Fruit fly (Drosophila melanogaster): Measurements from ENCODE around the gene Akap200.
A peak's percentile ranks its signal among the peaks of the same experiment; 100 is the strongest.

The Akap200 gene

DNA sequence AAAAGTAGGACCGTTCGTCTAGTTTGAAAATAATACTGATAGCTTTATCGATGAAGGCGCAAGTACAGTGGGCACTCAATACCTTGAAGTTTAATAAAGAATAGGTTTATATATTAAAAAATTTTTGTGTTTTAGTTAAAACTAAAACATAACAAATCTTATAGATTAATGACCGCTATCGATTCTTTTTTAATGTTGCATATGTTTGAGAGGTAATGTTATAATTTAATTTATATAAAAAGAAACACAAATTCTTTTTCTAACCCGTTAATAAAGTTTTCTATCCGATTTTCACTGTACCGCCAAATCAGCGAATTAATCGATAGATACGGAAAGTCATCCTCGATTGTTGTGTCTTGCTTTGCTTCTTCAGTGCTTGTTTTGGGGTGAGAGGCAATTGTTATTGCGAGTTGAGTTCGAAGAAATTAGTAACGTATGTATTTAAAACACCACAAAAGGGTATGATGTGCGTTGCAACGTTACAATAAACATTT, 31.3 kb upstream of the Akap200 start, which contains the start of the genes Dad1 and CG13384 (continued):
- TF ChIP-seq TFAM (GFP tag; optimal IDR thresholded peaks at IDR 0.05) (no peak), Gug (GFP tag; IDR thresholded peaks at IDR 0.05) (peak; percentile 78), Meics (GFP tag; optimal IDR thresholded peaks at IDR 0.05) (peak; percentile 95), CG10462 (GFP tag; optimal IDR thresholded peaks at IDR 0.05) (peak; percentile 81), CG8478 (optimal IDR thresholded peaks at IDR 0.05) (no peak), CG30403 (GFP tag; optimal IDR thresholded peaks at IDR 0.05) (peak; percentile 96), slou (GFP tag; optimal IDR thresholded peaks at IDR 0.05) (peak; percentile 88), YL-1 (GFP tag; optimal IDR thresholded peaks at IDR 0.05) (peak; percentile 54), jing (GFP tag; optimal IDR thresholded peaks at IDR 0.05) (no peak), sna (GFP tag; IDR thresholded peaks at IDR 0.05; ENCODE audit: partially characterized antibody) (no peak), CG13296 (GFP tag; optimal IDR thresholded peaks at IDR 0.05) (peak; percentile 96), CG33213 (GFP tag; optimal IDR thresholded peaks at IDR 0.05) (no peak), lab (GFP tag; optimal IDR thresholded peaks at IDR 0.05) (peak; percentile 95), zf30C (GFP tag; optimal IDR thresholded peaks at IDR 0.05) (peak; percentile 6), mirr (GFP tag; optimal IDR thresholded peaks at IDR 0.05) (peak; percentile 52), sima (GFP tag; optimal IDR thresholded peaks at IDR 0.05) (no peak), row (GFP tag; IDR thresholded peaks at IDR 0.05) (peak; percentile 99), Dek (tag; optimal IDR thresholded peaks at IDR 0.05) (peak; percentile 96), cato (GFP tag; optimal IDR thresholded peaks at IDR 0.05; ENCODE audit: borderline replicate concordance) (peak; percentile 84), Lhr (GFP tag; optimal IDR thresholded peaks at IDR 0.05) (peak; percentile 58), CTCF (GFP tag; optimal IDR thresholded peaks at IDR 0.05) (no peak), gce (GFP tag; IDR thresholded peaks at IDR 0.05) (peak; percentile 40; the same call in 1 of the 3 replicates), CG31224 (GFP tag; IDR thresholded peaks at IDR 0.05) (peak; percentile 85), unpg (GFP tag; optimal IDR thresholded peaks at IDR 0.05) (peak; percentile 93), CG32532 (GFP tag; IDR thresholded peaks at IDR 0.05) (peak; percentile 96), CG12299 (tag; optimal IDR thresholded peaks at IDR 0.05) (peak; percentile 93), CG10979 (tag; optimal IDR thresholded peaks at IDR 0.05) (peak; percentile 90), CG4730 (GFP tag; IDR thresholded peaks at IDR 0.05) (peak; percentile 91), kni (GFP tag; optimal IDR thresholded peaks at IDR 0.05) (peak; percentile 59), CG7987 (GFP tag; optimal IDR thresholded peaks at IDR 0.05) (peak; percentile 40), ato (GFP tag; IDR thresholded peaks at IDR 0.05; ENCODE audit: partially characterized antibody) (0 out of 2 replicates have a peak, but pooled peaks have one; percentile 23), Eip74EF (GFP tag; optimal IDR thresholded peaks at IDR 0.05) (peak in 1 of 2 experiments; percentile 92), CG16813 (GFP tag; IDR thresholded peaks at IDR 0.05; ENCODE audit: partially characterized antibody) (peak; percentile 51; the same call in 1 of the 3 replicates), CG17361 (GFP tag; IDR thresholded peaks at IDR 0.05) (peak; percentile 98), CG7786 (GFP tag; optimal IDR thresholded peaks at IDR 0.05) (peak; percentile 59), hbn (GFP tag; IDR thresholded peaks at IDR 0.05; ENCODE audit: partially characterized antibody) (no peak; the same call in 1 of the 2 replicates), CG6175 (GFP tag; IDR thresholded peaks at IDR 0.05) (peak; percentile 80; the same call in 2 of the 3 replicates), stwl (tag; optimal IDR thresholded peaks at IDR 0.05) (peak; percentile 79), dysf (GFP tag; IDR thresholded peaks at IDR 0.05) (peak; percentile 96), unc-4 (GFP tag; IDR thresholded peaks at IDR 0.05; ENCODE audit: partially characterized antibody) (0 out of 2 replicates have a peak, but pooled peaks have one; percentile 51), NK7.1 (GFP tag; optimal IDR thresholded peaks at IDR 0.05) (no peak), Atf3 (GFP tag; optimal IDR thresholded peaks at IDR 0.05) (peak; percentile 16), hth (optimal IDR thresholded peaks at IDR 0.05) (no peak), Asciz (GFP tag; optimal IDR thresholded peaks at IDR 0.05) (peak; percentile 80), CG4707 (GFP tag; optimal IDR thresholded peaks at IDR 0.05) (peak; percentile 24), CG32767 (GFP tag; IDR thresholded peaks at IDR 0.05) (peak; percentile 86), CG30020 (tag; optimal IDR thresholded peaks at IDR 0.05) (peak; percentile 88), Mrtf (GFP tag; IDR thresholded peaks at IDR 0.05) (peak; percentile 88), eve (GFP tag; optimal IDR thresholded peaks at IDR 0.05) (no peak), CG12236 (GFP tag; optimal IDR thresholded peaks at IDR 0.05) (no peak)

All from whole organism, embryonic.